Fruit fly (Drosophila melanogaster): ENCODE data around the gene ND-13A.

- TF ChIP-seq tj (GFP tag; optimal IDR thresholded peaks at IDR 0.05) (peak; percentile 54), Mnt (GFP tag; optimal IDR thresholded peaks at IDR 0.05) (peak; percentile 76)
Observed at dm6 chr2L:5070797-5071579, 29.1 kb downstream of the ND-13A start, which contains the start of gene RpL37A.

Measured in whole organism, adult.